Worm (Caenorhabditis elegans) whole organism, L4/young adult: ENCODE results near the gene lag-2.

Experiments used
- W03F9.2 ChIP-seq: fragments of 150-350 bp; optimal IDR thresholded peaks from 2 replicates; lab custom pipeline; 2014; ENCODE audit warnings: missing biosample characterization, missing genetic modification characterization
- dao-5 ChIP-seq: sonication (generic microtip); optimal IDR thresholded peaks from 2 replicates; lab custom pipeline; 2016; ENCODE audit warnings: missing genotype, missing genetic modification characterization, moderate library complexity, missing compliant biosample characterization
- him-1 ChIP-seq: sonication (generic microtip); optimal IDR thresholded peaks from 2 replicates; lab custom pipeline; 2016; ENCODE audit warnings: missing genotype, missing genetic modification reagents, missing genetic modification characterization, missing compliant biosample characterization

Gene lag-2

DNA sequence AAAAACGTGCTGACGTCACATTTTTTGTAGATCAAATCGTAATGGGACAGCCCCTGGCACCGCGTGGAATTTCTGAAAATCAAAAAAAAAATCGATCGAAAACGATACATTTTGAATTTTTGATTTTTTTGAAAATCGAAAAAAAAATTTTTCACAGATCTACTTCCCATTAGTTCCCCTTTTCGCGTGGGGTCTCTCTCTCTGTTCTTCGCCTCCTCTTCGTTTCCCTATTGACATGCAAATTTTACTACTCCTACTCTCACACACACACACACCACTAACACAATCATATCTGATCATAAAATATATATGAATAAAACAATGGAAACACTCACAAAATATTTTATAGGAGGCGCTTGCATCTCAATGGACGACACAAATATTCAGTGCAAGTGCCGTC is 30.5 kb downstream of the lag-2 start:
- TF ChIP-seq W03F9.2 (tag; lab: Kevin White, UChicago) = no peak
- TF ChIP-seq dao-5 (tag; lab: Kevin White, UChicago) = no peak
- TF ChIP-seq him-1 = no peak

DNA sequence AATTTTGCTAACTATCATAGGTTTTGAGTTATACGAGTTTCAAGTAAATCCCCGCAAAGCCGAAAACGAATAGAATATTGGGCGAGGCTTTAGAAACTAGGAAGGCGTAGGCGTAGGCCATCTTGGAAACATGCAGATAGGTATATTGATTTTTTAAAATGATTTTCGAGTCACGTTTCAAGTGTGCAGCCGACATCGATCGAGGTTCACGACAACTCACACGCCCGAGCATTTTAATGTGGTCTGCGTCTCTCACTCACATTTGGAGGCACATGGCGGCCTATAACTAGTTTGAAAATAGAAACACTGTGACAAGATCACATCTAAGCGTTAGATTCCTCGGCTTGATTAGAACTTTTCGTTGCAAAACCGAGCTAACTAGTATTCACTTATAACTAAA is 39.2 kb downstream of the lag-2 start, which contains the start of gene K08D9.2:
Gene K08D9.2, plus strand, starts transcription at position 301 of the 400 bp plus-strand sequence.
- no peak for TF ChIP-seq him-1
- no peak for TF ChIP-seq W03F9.2 (tag; lab: Kevin White, UChicago)
- no peak for TF ChIP-seq dao-5 (tag; lab: Kevin White, UChicago)

DNA sequence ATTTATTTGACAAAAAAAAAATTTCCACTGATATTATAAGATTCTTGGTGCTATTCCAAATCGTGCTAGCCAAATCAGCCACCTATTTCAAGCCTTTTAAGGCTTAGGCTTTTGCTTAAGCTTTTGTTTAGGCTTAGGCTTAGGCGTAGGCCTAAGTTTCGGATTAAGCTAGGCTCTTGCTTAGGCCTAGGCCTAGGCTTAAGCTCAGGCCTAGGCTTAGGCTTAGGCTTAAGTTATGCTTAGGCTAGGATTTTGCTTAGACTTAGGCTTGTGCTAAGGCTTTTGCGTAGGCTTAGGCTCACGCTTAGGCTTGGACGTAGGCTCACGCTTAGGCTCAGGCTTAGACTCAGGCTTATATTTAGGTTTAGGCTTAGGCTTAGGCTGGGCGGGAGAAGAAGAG is 42.0 kb downstream of the lag-2 start:
- TF ChIP-seq W03F9.2 (tag; lab: Kevin White, UChicago) = no peak
- TF ChIP-seq him-1 = no peak
- TF ChIP-seq dao-5 (tag; lab: Kevin White, UChicago) = no peak

DNA sequence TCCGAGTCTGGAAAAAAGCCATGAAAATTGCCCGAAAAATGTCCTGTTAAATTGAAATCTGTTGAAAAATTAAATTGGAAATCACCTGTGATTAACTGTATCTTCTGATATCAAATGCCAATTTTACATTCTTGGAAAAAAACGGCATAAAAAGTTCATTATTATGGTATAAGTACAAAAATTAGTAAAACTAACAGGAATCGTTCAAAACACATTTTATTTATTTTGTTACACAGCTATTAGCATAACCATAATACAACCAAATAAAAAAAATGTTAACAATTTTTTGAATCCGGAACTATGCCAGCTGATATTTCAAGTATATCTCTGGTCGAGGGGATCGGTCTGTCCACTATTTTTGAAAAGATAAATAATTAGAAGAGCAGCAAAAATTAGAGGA is 42.5 kb downstream of the lag-2 start, which contains the start of gene K08D9.10:
Gene K08D9.10, plus strand, starts transcription at position 301 of the 400 bp plus-strand sequence.
- TF ChIP-seq W03F9.2 (tag; lab: Kevin White, UChicago) (no peak), him-1 (no peak), dao-5 (tag; lab: Kevin White, UChicago) (no peak)

DNA sequence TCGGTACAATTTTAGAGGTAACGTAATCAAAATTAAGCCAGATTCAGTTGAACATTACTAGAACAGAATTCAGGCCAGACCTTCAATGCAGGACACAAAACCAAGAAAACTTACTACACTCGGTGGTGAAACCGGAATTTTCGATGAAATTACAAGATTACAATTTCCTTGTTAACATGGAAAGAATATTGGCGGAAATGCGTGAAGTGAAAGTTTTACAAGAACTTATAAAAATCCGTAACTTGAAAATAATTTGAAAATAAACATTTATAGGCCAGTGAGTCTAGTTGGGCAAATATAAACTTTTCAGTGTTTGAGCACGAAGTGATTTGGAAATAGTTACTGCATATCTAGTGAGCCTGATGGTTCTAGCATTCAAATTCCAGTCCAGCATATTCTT is 46.7 kb downstream of the lag-2 start, which contains the start of gene K08D9.6:
Gene K08D9.6, minus strand, starts transcription at position 101 of the 400 bp plus-strand sequence.
- TF ChIP-seq W03F9.2 (tag; lab: Kevin White, UChicago) = no peak
- TF ChIP-seq dao-5 (tag; lab: Kevin White, UChicago) = no peak
- TF ChIP-seq him-1 = no peak

DNA sequence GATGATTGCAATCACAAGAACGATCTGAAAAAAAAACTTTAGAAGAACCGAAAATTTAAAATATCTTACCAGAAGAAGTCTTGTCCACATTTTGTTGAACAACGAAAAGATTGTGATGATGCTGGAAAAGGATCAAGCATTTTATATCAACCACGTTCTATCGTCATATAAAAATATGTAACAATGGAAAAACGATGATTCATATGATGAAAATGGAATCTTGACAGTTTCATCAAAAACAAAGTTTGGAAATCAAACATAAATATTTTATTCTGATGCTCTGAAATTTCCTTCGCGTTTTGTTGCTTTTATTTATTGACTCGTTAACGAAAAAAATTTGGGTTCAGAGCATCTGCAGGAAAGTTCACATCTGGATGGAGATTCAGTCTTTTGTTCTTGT is 48.5 kb downstream of the lag-2 start, which contains the start of the genes K08D9.9 and str-16:
Gene K08D9.9, minus strand, starts transcription at position 101 of the 400 bp plus-strand sequence.
Gene str-16, plus strand, starts transcription at position 266 of the 400 bp plus-strand sequence.
- no peak for TF ChIP-seq dao-5 (tag; lab: Kevin White, UChicago)
